Worm (Caenorhabditis elegans): ENCODE measurements around the gene coa-7.

DNA sequence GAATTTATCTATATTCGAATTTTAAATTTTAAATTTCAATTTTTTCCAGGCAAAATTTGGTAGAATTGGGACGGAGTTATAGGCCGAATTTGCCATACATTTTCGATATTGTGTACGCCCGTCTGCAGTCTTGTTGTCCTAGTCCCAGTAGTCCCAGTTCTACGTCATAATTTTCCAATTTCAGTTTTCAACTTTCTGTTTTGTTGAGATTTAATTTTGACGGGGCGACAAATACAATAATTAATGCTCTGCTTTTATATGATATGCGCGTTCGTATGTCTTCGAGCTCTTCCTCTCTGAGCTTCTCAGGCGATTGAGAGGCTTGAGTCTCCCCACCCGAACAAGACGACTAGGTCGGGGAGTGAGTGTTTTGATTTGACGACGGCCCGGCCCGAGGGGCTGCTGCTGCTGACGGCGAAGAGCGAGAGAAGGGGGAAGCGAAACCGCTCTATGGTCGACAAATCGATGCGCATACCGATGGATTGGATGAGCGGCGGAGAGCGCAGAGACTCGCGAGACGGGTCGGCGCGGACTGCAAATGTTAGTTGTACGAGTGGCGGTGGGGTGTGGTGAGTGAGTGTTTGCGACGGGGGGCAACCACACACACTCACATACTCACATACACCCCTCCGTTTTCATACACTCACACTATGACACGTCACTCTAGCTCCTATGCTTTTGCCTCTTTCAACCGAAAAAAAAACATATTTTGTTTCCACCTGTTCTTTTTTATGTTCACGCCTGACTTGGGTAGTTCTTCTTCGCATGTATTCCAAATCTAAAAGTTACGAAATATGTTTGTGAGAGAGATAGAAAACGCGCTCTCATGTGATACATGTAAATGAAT lies 16.0 kb downstream of the coa-7 start:
- TF ChIP-seq ZK546.5 (tag; optimal IDR thresholded peaks at IDR 0.05) (no peak), daf-12 (tag; optimal IDR thresholded peaks at IDR 0.05) (no peak), zag-1 (tag; optimal IDR thresholded peaks at IDR 0.05) (peak; percentile 35)
